Fruit fly (Drosophila melanogaster) whole organism, embryonic: ENCODE measurements around the gene Iris.

Source experiments
- ATbp ChIP-seq: fragments of 200-800 bp; sonication (Bioruptor generic); optimal IDR thresholded peaks from 2 replicates; lab custom pipeline; 2017; ENCODE audit warnings: missing biosample characterization, mild to moderate bottlenecking, missing genetic modification characterization, missing genetic modification reagents
- Blimp-1 ChIP-seq: fragments of 200-800 bp; sonication (Bioruptor generic); optimal IDR thresholded peaks from 3 replicates; lab custom pipeline; 2018; ENCODE audit warnings: missing biosample characterization, missing genetic modification characterization, mild to moderate bottlenecking, moderate library complexity, missing genetic modification reagents
- CG10654 ChIP-seq: fragments of 200-800 bp; sonication (Bioruptor generic); optimal IDR thresholded peaks from 2 replicates; lab custom pipeline; 2016; ENCODE audit warnings: missing biosample characterization, missing genetic modification characterization
- CG12299 ChIP-seq: fragments of 200-800 bp; sonication (Bioruptor generic); optimal IDR thresholded peaks from 2 replicates; lab custom pipeline; 2018; ENCODE audit warnings: missing biosample characterization, mild to moderate bottlenecking, missing genetic modification characterization
- CG13287 ChIP-seq: fragments of 200-800 bp; sonication (Bioruptor generic); IDR thresholded peaks from 2 replicates; pipeline ENCODE4 v1.3.6; 2022; ENCODE audit warnings: missing biosample characterization, missing genetic modification characterization; ENCODE audit not compliant: partially characterized antibody
- CG13894 ChIP-seq: fragments of 200-800 bp; sonication (Bioruptor generic); optimal IDR thresholded peaks from 3 replicates; lab custom pipeline; 2018; ENCODE audit warnings: missing biosample characterization, mild to moderate bottlenecking, missing genetic modification characterization, moderate library complexity
- CG1602 ChIP-seq: fragments of 200-800 bp; sonication (Bioruptor generic); optimal IDR thresholded peaks from 3 replicates; lab custom pipeline; 2016; ENCODE audit warnings: missing biosample characterization, missing genetic modification characterization
- CG16815 ChIP-seq: fragments of 200-800 bp; sonication (Bioruptor generic); optimal IDR thresholded peaks from 3 replicates; lab custom pipeline; 2017; ENCODE audit warnings: missing biosample characterization, mild to moderate bottlenecking, missing genetic modification characterization
- CG18262 ChIP-seq: fragments of 200-800 bp; optimal IDR thresholded peaks from 3 replicates; lab custom pipeline; 2019; ENCODE audit warnings: missing biosample characterization, mild to moderate bottlenecking, missing genetic modification characterization, moderate library complexity
- CG1832 ChIP-seq: fragments of 200-800 bp; sonication (Bioruptor generic); optimal IDR thresholded peaks from 2 replicates; lab custom pipeline; 2017; ENCODE audit warnings: missing biosample characterization, mild to moderate bottlenecking, missing genetic modification characterization, inconsistent platforms
- CG2875 ChIP-seq: fragments of 200-800 bp; sonication (Bioruptor generic); optimal IDR thresholded peaks from 2 replicates; lab custom pipeline; 2017; ENCODE audit warnings: missing biosample characterization, mild to moderate bottlenecking, missing genetic modification characterization, missing genetic modification reagents
- CG31365 ChIP-seq: fragments of 200-800 bp; sonication (Bioruptor generic); optimal IDR thresholded peaks from 2 replicates; lab custom pipeline; 2018; ENCODE audit warnings: missing biosample characterization, mild to moderate bottlenecking, missing genetic modification characterization
- CG31441 ChIP-seq: fragments of 200-800 bp; sonication (Bioruptor generic); IDR thresholded peaks from 2 replicates; pipeline ENCODE4 v1.3.6; 2022; ENCODE audit warnings: missing biosample characterization, missing genetic modification characterization
- CG33213 ChIP-seq: fragments of 200-800 bp; sonication (Bioruptor generic); optimal IDR thresholded peaks from 3 replicates; lab custom pipeline; 2016; ENCODE audit warnings: missing biosample characterization, missing genetic modification characterization
- CG34422 ChIP-seq: fragments of 200-800 bp; sonication (Bioruptor generic); IDR thresholded peaks from 3 replicates; pipeline ENCODE4 v1.3.6; 2022; ENCODE audit warnings: missing biosample characterization, missing genetic modification characterization
- CG3726 ChIP-seq: fragments of 200-800 bp; sonication (Bioruptor generic); IDR thresholded peaks from 3 replicates; pipeline ENCODE4, ENCODE4 v1.3.6; 2022; ENCODE audit warnings: missing biosample characterization, missing genetic modification characterization
- CG4282 ChIP-seq: fragments of 200-800 bp; sonication (Bioruptor generic); optimal IDR thresholded peaks from 2 replicates; lab custom pipeline; 2016; ENCODE audit warnings: missing biosample characterization, missing genetic modification characterization
- CG7745 ChIP-seq: fragments of 200-800 bp; sonication (Bioruptor generic); optimal IDR thresholded peaks from 2 replicates; lab custom pipeline; 2018; ENCODE audit warnings: missing biosample characterization, mild to moderate bottlenecking, missing genetic modification characterization, moderate library complexity
- CG7987 ChIP-seq: fragments of 200-800 bp; sonication (Bioruptor generic); optimal IDR thresholded peaks from 2 replicates; lab custom pipeline; 2018; ENCODE audit warnings: missing biosample characterization, mild to moderate bottlenecking, missing genetic modification characterization, moderate library complexity
- CG8388 ChIP-seq: fragments of 200-800 bp; sonication (Bioruptor generic); optimal IDR thresholded peaks from 2 replicates; lab custom pipeline; 2019; ENCODE audit warnings: missing biosample characterization, mild to moderate bottlenecking, missing genetic modification characterization, moderate library complexity
- CG8944 ChIP-seq: fragments of 200-800 bp; sonication (Bioruptor generic); optimal IDR thresholded peaks from 3 replicates; lab custom pipeline; 2016; ENCODE audit warnings: missing biosample characterization, missing genetic modification characterization
- CG9727 ChIP-seq: fragments of 200-800 bp; sonication (Bioruptor generic); optimal IDR thresholded peaks from 3 replicates; lab custom pipeline; 2017; ENCODE audit warnings: missing biosample characterization, mild to moderate bottlenecking, missing genetic modification characterization
- CHES-1-like ChIP-seq: fragments of 200-800 bp; sonication (Bioruptor generic); optimal IDR thresholded peaks from 2 replicates; lab custom pipeline; 2016; ENCODE audit warnings: missing biosample characterization, missing genetic modification characterization
- CoRest ChIP-seq: fragments of 200-800 bp; sonication (Bioruptor generic); optimal IDR thresholded peaks from 3 replicates; lab custom pipeline; 2018; ENCODE audit warnings: missing biosample characterization, mild to moderate bottlenecking, missing genetic modification characterization, moderate library complexity
- GATAe ChIP-seq: fragments of 200-800 bp; sonication (Bioruptor generic); conservative IDR thresholded peaks from 2 replicates; pipeline ENCODE4 v1.3.6; 2022; ENCODE audit warnings: missing biosample characterization, missing genetic modification characterization
- Gsc ChIP-seq: fragments of 200-800 bp; sonication (Bioruptor generic); IDR thresholded peaks from 2 replicates; pipeline ENCODE4 v1.3.6; 2022; ENCODE audit warnings: missing biosample characterization, missing genetic modification characterization
- HmgZ ChIP-seq: fragments of 200-800 bp; sonication (Bioruptor generic); optimal IDR thresholded peaks from 2 replicates; lab custom pipeline; 2018; ENCODE audit warnings: missing biosample characterization, mild to moderate bottlenecking, missing genetic modification characterization
- Hr51 ChIP-seq, 2 experiments: fragments of 200-800 bp; sonication (Bioruptor generic); optimal IDR thresholded peaks; 2 replicates in 1 of 2; 3 replicates in 1 of 2; lab custom pipeline; 2016 to 2018; ENCODE audit warnings: missing biosample characterization in 2 of 2, missing genetic modification characterization in 2 of 2, mild to moderate bottlenecking in 1 of 2, moderate library complexity in 1 of 2
- Hr78 ChIP-seq, 2 experiments: fragments of 200-800 bp in 1 of 2; fragments of >200 bp in 1 of 2; sonication (Bioruptor generic) in 1 of 2; optimal IDR thresholded peaks; 2 replicates each; lab custom pipeline; 2017 to 2019; ENCODE audit warnings: missing biosample characterization in 2 of 2, missing genetic modification characterization in 2 of 2, mild to moderate bottlenecking in 1 of 2, moderate library complexity in 1 of 2
- Hsf ChIP-seq: fragments of 200-800 bp; sonication (Bioruptor generic); optimal IDR thresholded peaks from 3 replicates; lab custom pipeline; 2016; ENCODE audit warnings: missing biosample characterization, missing genetic modification characterization
- Mad ChIP-seq: fragments of 200-800 bp; sonication (Bioruptor generic); optimal IDR thresholded peaks from 2 replicates; lab custom pipeline; 2016; ENCODE audit warnings: missing biosample characterization, missing genetic modification characterization
- Max ChIP-seq: fragments of 200-800 bp; sonication (Bioruptor generic); optimal IDR thresholded peaks from 2 replicates; lab custom pipeline; 2016; ENCODE audit warnings: missing biosample characterization, mild to moderate bottlenecking, missing genetic modification characterization
- ash1 ChIP-seq: fragments of 200-800 bp; sonication (Bioruptor generic); optimal IDR thresholded peaks from 2 replicates; lab custom pipeline; 2018; ENCODE audit warnings: missing biosample characterization, mild to moderate bottlenecking, missing genetic modification characterization
- ci ChIP-seq: fragments of 200-800 bp; sonication (Bioruptor generic); IDR thresholded peaks from 3 replicates; pipeline ENCODE4 v1.3.6; 2022; ENCODE audit warnings: missing biosample characterization, missing genetic modification characterization
- dmrt11E ChIP-seq: fragments of 200-800 bp; sonication (Bioruptor generic); optimal IDR thresholded peaks from 3 replicates; lab custom pipeline; 2018; ENCODE audit warnings: missing biosample characterization, mild to moderate bottlenecking, missing genetic modification characterization, moderate library complexity
- dpn ChIP-seq, 2 experiments: fragments of 200-800 bp; sonication (Bioruptor generic); optimal IDR thresholded peaks; 3 replicates each; lab custom pipeline; 2016; ENCODE audit warnings: missing biosample characterization in 2 of 2, missing genetic modification characterization in 2 of 2
- en ChIP-seq: fragments of 200-800 bp; sonication (Bioruptor generic); optimal IDR thresholded peaks from 2 replicates; lab custom pipeline; 2016; ENCODE audit warnings: missing biosample characterization, missing genetic modification characterization
- grn ChIP-seq: fragments of 200-800 bp; sonication (Bioruptor generic); optimal IDR thresholded peaks from 3 replicates; lab custom pipeline; 2017; ENCODE audit warnings: missing biosample characterization, missing genetic modification characterization
- jing ChIP-seq: fragments of 200-800 bp; sonication (Bioruptor generic); optimal IDR thresholded peaks from 2 replicates; lab custom pipeline; 2018; ENCODE audit warnings: missing biosample characterization, mild to moderate bottlenecking, missing genetic modification characterization
- lilli ChIP-seq: fragments of 200-800 bp; sonication (Bioruptor generic); optimal IDR thresholded peaks from 3 replicates; lab custom pipeline; 2016; ENCODE audit warnings: missing biosample characterization, missing genetic modification characterization
- nau ChIP-seq: fragments of 200-800 bp; sonication (Bioruptor generic); optimal IDR thresholded peaks from 3 replicates; lab custom pipeline; 2017; ENCODE audit warnings: missing biosample characterization, mild to moderate bottlenecking, missing genetic modification characterization, missing genetic modification reagents
- nerfin-1 ChIP-seq: fragments of 200-800 bp; sonication (Bioruptor generic); optimal IDR thresholded peaks from 3 replicates; lab custom pipeline; 2019; ENCODE audit warnings: missing biosample characterization, mild to moderate bottlenecking, missing genetic modification characterization, moderate library complexity
- onecut ChIP-seq: fragments of 200-800 bp; sonication (Bioruptor generic); IDR thresholded peaks from 2 replicates; pipeline ENCODE4 v1.3.6; 2022; ENCODE audit warnings: missing biosample characterization, missing genetic modification characterization
- org-1 ChIP-seq: fragments of 200-800 bp; sonication (Bioruptor generic); optimal IDR thresholded peaks from 2 replicates; lab custom pipeline; 2017; ENCODE audit warnings: missing biosample characterization, missing genetic modification characterization
- psq ChIP-seq: fragments of 200-800 bp; sonication (Bioruptor generic); optimal IDR thresholded peaks from 2 replicates; lab custom pipeline; 2017; ENCODE audit warnings: missing biosample characterization, missing genetic modification characterization
- sd ChIP-seq: fragments of 200-800 bp; sonication (Bioruptor generic); optimal IDR thresholded peaks from 3 replicates; lab custom pipeline; 2018; ENCODE audit warnings: missing biosample characterization, mild to moderate bottlenecking, missing genetic modification characterization, moderate library complexity
- tap ChIP-seq: fragments of 200-800 bp; optimal IDR thresholded peaks from 3 replicates; lab custom pipeline; 2019; ENCODE audit warnings: missing biosample characterization, mild to moderate bottlenecking, missing genetic modification characterization, moderate library complexity
- tgo ChIP-seq: fragments of 200-800 bp; sonication (Bioruptor generic); IDR thresholded peaks from 3 replicates; pipeline ENCODE4 v1.3.6; 2022; ENCODE audit warnings: missing biosample characterization, missing genetic modification characterization
- zen ChIP-seq: fragments of 200-800 bp; sonication (Bioruptor generic); optimal IDR thresholded peaks from 3 replicates; lab custom pipeline; 2018; ENCODE audit warnings: missing biosample characterization, mild to moderate bottlenecking, missing genetic modification characterization, moderate library complexity

The Iris gene

dm6 chr2L:1123078-1123818 is 10.7 kb downstream of the Iris start (continued):
- TF ChIP-seq ci (no peak), tap (tag; lab: Kevin White, UChicago) (peak; percentile 47), CG7745 (tag; lab: Kevin White, UChicago) (peak; percentile 74), grn (GFP tag; lab: Kevin White, UChicago) (peak; percentile 51), CG31441 (GFP tag; lab: Robert Waterston, UW) (peak; percentile 55; the same call in 1 of the 2 replicates), Hr78 (GFP tag; optimal IDR thresholded peaks at IDR 0.05; lab: Kevin White, UChicago) (no peak), CG33213 (GFP tag; lab: Kevin White, UChicago) (no peak), zen (tag; lab: Kevin White, UChicago) (no peak), CG2875 (GFP tag; lab: Kevin White, UChicago) (peak; percentile 81), ash1 (no peak), CG8388 (GFP tag; lab: Kevin White, UChicago) (peak; percentile 43), CG18262 (tag; lab: Kevin White, UChicago) (peak; percentile 68), CG8944 (GFP tag; lab: Kevin White, UChicago) (no peak), Max (GFP tag; lab: Kevin White, UChicago) (peak; percentile 47), CoRest (peak; percentile 34), tgo (no peak), CG4282 (no peak), CG1602 (GFP tag; lab: Kevin White, UChicago) (peak; percentile 44), dpn (GFP tag; optimal IDR thresholded peaks at IDR 0.05; lab: Kevin White, UChicago) (no peak), Hsf (GFP tag; lab: Kevin White, UChicago) (no peak), nau (GFP tag; lab: Kevin White, UChicago) (peak; percentile 50), CG1832 (GFP tag; lab: Kevin White, UChicago) (no peak), CG7987 (GFP tag; lab: Kevin White, UChicago) (no peak), onecut (GFP tag; lab: Robert Waterston, UW) (no peak), CG12299 (tag; lab: Kevin White, UChicago) (peak; percentile 43), Blimp-1 (GFP tag; lab: Kevin White, UChicago) (peak; percentile 77), CG13894 (tag; lab: Kevin White, UChicago) (peak; percentile 34), psq (GFP tag; lab: Kevin White, UChicago) (no peak), CG16815 (GFP tag; lab: Kevin White, UChicago) (no peak), HmgZ (tag; lab: Kevin White, UChicago) (peak; percentile 23), CG31365 (peak; percentile 1), lilli (GFP tag; lab: Kevin White, UChicago) (no peak), CG34422 (no peak), jing (no peak), CG13287 (GFP tag; lab: Robert Waterston, UW) (no peak), dmrt11E (peak; percentile 84), CHES-1-like (GFP tag; lab: Kevin White, UChicago) (no peak), en (GFP tag; lab: Kevin White, UChicago) (no peak), Gsc (GFP tag; lab: Robert Waterston, UW) (no peak), sd (tag; lab: Kevin White, UChicago) (peak; percentile 10), ATbp (GFP tag; lab: Kevin White, UChicago) (peak; percentile 86), Hr51 (GFP tag; optimal IDR thresholded peaks at IDR 0.05; lab: Kevin White, UChicago) (no peak), Mad (no peak), CG3726 (GFP tag; lab: Robert Waterston, UW) (0 out of 3 replicates have a peak, but pooled peaks have one; percentile 14), CG9727 (GFP tag; lab: Kevin White, UChicago) (peak; percentile 74), nerfin-1 (tag; lab: Kevin White, UChicago) (peak; percentile 68), GATAe (GFP tag; lab: Robert Waterston, UW) (no peak), CG10654 (GFP tag; lab: Kevin White, UChicago) (peak; percentile 3), org-1 (GFP tag; lab: Kevin White, UChicago) (peak; percentile 55)
